Fruit fly (Drosophila melanogaster) whole organism, embryonic: ENCODE measurements around the gene CG2865.

Experiments
- Bdp1 ChIP-seq: fragments of 200-800 bp; sonication (Bioruptor generic); optimal IDR thresholded peaks from 3 replicates; lab custom pipeline; 2016; ENCODE audit warnings: missing biosample characterization, missing genetic modification characterization
- Blimp-1 ChIP-seq: fragments of 200-800 bp; sonication (Bioruptor generic); optimal IDR thresholded peaks from 3 replicates; lab custom pipeline; 2018; ENCODE audit warnings: missing biosample characterization, missing genetic modification characterization, mild to moderate bottlenecking, moderate library complexity, missing genetic modification reagents
- Bteb2 ChIP-seq: fragments of 200-800 bp; sonication (Bioruptor generic); optimal IDR thresholded peaks from 2 replicates; lab custom pipeline; 2016; ENCODE audit warnings: missing biosample characterization, missing genetic modification characterization
- CG1024 ChIP-seq: fragments of 200-800 bp; sonication (Bioruptor generic); IDR thresholded peaks from 2 replicates; pipeline ENCODE4 v1.3.6; 2022; ENCODE audit warnings: missing biosample characterization, missing genetic modification characterization
- CG10462 ChIP-seq: fragments of 200-800 bp; sonication (Bioruptor generic); optimal IDR thresholded peaks from 2 replicates; lab custom pipeline; 2016; ENCODE audit warnings: missing biosample characterization, missing genetic modification characterization
- CG12942 ChIP-seq: fragments of 200-800 bp; sonication (Bioruptor generic); optimal IDR thresholded peaks from 3 replicates; lab custom pipeline; 2016; ENCODE audit warnings: missing biosample characterization, missing genetic modification characterization
- CG13296 ChIP-seq: fragments of 200-800 bp; sonication (Bioruptor generic); optimal IDR thresholded peaks from 3 replicates; lab custom pipeline; 2018; ENCODE audit warnings: missing biosample characterization, mild to moderate bottlenecking, missing genetic modification characterization
- CG15696 ChIP-seq: fragments of 200-800 bp; sonication (Bioruptor generic); optimal IDR thresholded peaks from 2 replicates; lab custom pipeline; 2019; ENCODE audit warnings: missing biosample characterization, mild to moderate bottlenecking, missing genetic modification characterization, moderate library complexity
- CG16815 ChIP-seq: fragments of 200-800 bp; sonication (Bioruptor generic); optimal IDR thresholded peaks from 3 replicates; lab custom pipeline; 2017; ENCODE audit warnings: missing biosample characterization, mild to moderate bottlenecking, missing genetic modification characterization
- CG18599 ChIP-seq: fragments of 200-800 bp; sonication (Bioruptor generic); optimal IDR thresholded peaks from 3 replicates; lab custom pipeline; 2017; ENCODE audit warnings: missing biosample characterization, missing genetic modification characterization, mild to moderate bottlenecking, moderate library complexity, missing genetic modification reagents
- CG32532 ChIP-seq: fragments of 200-800 bp; sonication (Bioruptor generic); IDR thresholded peaks from 2 replicates; pipeline ENCODE4 v1.3.6; 2022; ENCODE audit warnings: missing biosample characterization, missing genetic modification characterization
- CG3726 ChIP-seq: fragments of 200-800 bp; sonication (Bioruptor generic); IDR thresholded peaks from 3 replicates; pipeline ENCODE4, ENCODE4 v1.3.6; 2022; ENCODE audit warnings: missing biosample characterization, missing genetic modification characterization
- CG3995 ChIP-seq: fragments of 200-800 bp; sonication (Bioruptor generic); optimal IDR thresholded peaks from 3 replicates; lab custom pipeline; 2016; ENCODE audit warnings: missing biosample characterization, missing genetic modification characterization
- CG4424 ChIP-seq: fragments of 200-800 bp; sonication (Bioruptor generic); optimal IDR thresholded peaks from 3 replicates; lab custom pipeline; 2016; ENCODE audit warnings: missing biosample characterization, missing genetic modification characterization
- CG7786 ChIP-seq: fragments of 200-800 bp; sonication (Bioruptor generic); optimal IDR thresholded peaks from 2 replicates; lab custom pipeline; 2016; ENCODE audit warnings: missing biosample characterization, missing genetic modification characterization
- Dip2 ChIP-seq: fragments of 200-800 bp; sonication (Bioruptor generic); IDR thresholded peaks from 2 replicates; pipeline ENCODE4 v1.3.6; 2022; ENCODE audit warnings: missing biosample characterization, missing genetic modification characterization
- Dip3 ChIP-seq: fragments of 200-800 bp; sonication (Bioruptor generic); optimal IDR thresholded peaks from 3 replicates; lab custom pipeline; 2016; ENCODE audit warnings: missing biosample characterization, missing genetic modification characterization
- Dref ChIP-seq: fragments of 200-800 bp; sonication (Bioruptor generic); IDR thresholded peaks from 2 replicates; pipeline ENCODE4 v1.3.6; 2022; ENCODE audit warnings: missing biosample characterization, missing genetic modification characterization
- Drgx ChIP-seq: fragments of 200-800 bp; sonication (Bioruptor generic); IDR thresholded peaks from 2 replicates; pipeline ENCODE4 v1.3.6; 2022; ENCODE audit warnings: missing biosample characterization, missing genetic modification characterization
- Gsc ChIP-seq: fragments of 200-800 bp; sonication (Bioruptor generic); IDR thresholded peaks from 2 replicates; pipeline ENCODE4 v1.3.6; 2022; ENCODE audit warnings: missing biosample characterization, missing genetic modification characterization
- HLH3B ChIP-seq: fragments of 200-800 bp; sonication (Bioruptor generic); IDR thresholded peaks from 2 replicates; pipeline ENCODE4 v1.3.6; 2022; ENCODE audit warnings: missing biosample characterization, missing genetic modification characterization
- Hey ChIP-seq: fragments of 200-800 bp; sonication (Bioruptor generic); optimal IDR thresholded peaks from 3 replicates; lab custom pipeline; 2018; ENCODE audit warnings: missing biosample characterization, mild to moderate bottlenecking, missing genetic modification characterization
- HmgD ChIP-seq: fragments of 200-800 bp; sonication (Bioruptor generic); optimal IDR thresholded peaks from 3 replicates; lab custom pipeline; 2016; ENCODE audit warnings: missing biosample characterization, missing genetic modification characterization
- Hmr ChIP-seq: fragments of 200-800 bp; sonication (Bioruptor generic); optimal IDR thresholded peaks from 3 replicates; lab custom pipeline; 2017; ENCODE audit warnings: mild to moderate bottlenecking, missing biosample characterization, missing genetic modification reagents, missing genetic modification characterization
- Hsf ChIP-seq: fragments of 200-800 bp; sonication (Bioruptor generic); optimal IDR thresholded peaks from 3 replicates; lab custom pipeline; 2016; ENCODE audit warnings: missing biosample characterization, missing genetic modification characterization
- Spps ChIP-seq: fragments of 200-800 bp; sonication (Bioruptor generic); optimal IDR thresholded peaks from 2 replicates; lab custom pipeline; 2018; ENCODE audit warnings: missing biosample characterization, mild to moderate bottlenecking, missing genetic modification characterization
- Tbp ChIP-seq: fragments of >200 bp; optimal IDR thresholded peaks from 2 replicates; lab custom pipeline; 2018; ENCODE audit warnings: missing biosample characterization, missing genetic modification characterization
- Vsx1 ChIP-seq: fragments of 200-800 bp; sonication (Bioruptor generic); optimal IDR thresholded peaks from 2 replicates; lab custom pipeline; 2017; ENCODE audit warnings: missing biosample characterization, mild to moderate bottlenecking, missing genetic modification characterization, missing genetic modification reagents
- bab2 ChIP-seq: fragments of 200-800 bp; sonication (Bioruptor generic); optimal IDR thresholded peaks from 2 replicates; lab custom pipeline; 2016; ENCODE audit warnings: missing biosample characterization, missing genetic modification characterization
- dysf ChIP-seq: fragments of 200-800 bp; sonication (Bioruptor generic); IDR thresholded peaks from 3 replicates; pipeline ENCODE4 v1.3.6; 2022; ENCODE audit warnings: missing biosample characterization, missing genetic modification characterization
- exex ChIP-seq: fragments of 200-800 bp; sonication (Bioruptor generic); optimal IDR thresholded peaks from 4 replicates; lab custom pipeline; 2018; ENCODE audit warnings: missing biosample characterization, mild to moderate bottlenecking, missing genetic modification characterization, moderate library complexity
- gcm2 ChIP-seq: fragments of 200-800 bp; sonication (Bioruptor generic); optimal IDR thresholded peaks from 2 replicates; lab custom pipeline; 2016; ENCODE audit warnings: missing biosample characterization, missing genetic modification characterization
- gro ChIP-seq: fragments of 200-800 bp; sonication (Bioruptor generic); optimal IDR thresholded peaks from 2 replicates; lab custom pipeline; 2016; ENCODE audit warnings: missing biosample characterization, missing genetic modification characterization
- hb ChIP-seq: fragments of 200-800 bp; sonication (Bioruptor generic); IDR thresholded peaks from 3 replicates; pipeline ENCODE4 v1.3.6; 2022; ENCODE audit warnings: missing biosample characterization, missing genetic modification characterization; ENCODE audit not compliant: partially characterized antibody
- lbe ChIP-seq: fragments of 200-800 bp; sonication (Bioruptor generic); optimal IDR thresholded peaks from 2 replicates; lab custom pipeline; 2016; ENCODE audit warnings: missing biosample characterization, mild to moderate bottlenecking, missing genetic modification characterization
- lmd ChIP-seq: fragments of 200-800 bp; sonication (Bioruptor generic); IDR thresholded peaks from 2 replicates; pipeline ENCODE4 v1.3.6; 2022; ENCODE audit warnings: missing biosample characterization, missing genetic modification characterization
- mam ChIP-seq: fragments of 200-800 bp; sonication (Bioruptor generic); optimal IDR thresholded peaks from 3 replicates; lab custom pipeline; 2016; ENCODE audit warnings: missing biosample characterization, missing genetic modification characterization
- nerfin-1 ChIP-seq: fragments of 200-800 bp; sonication (Bioruptor generic); optimal IDR thresholded peaks from 3 replicates; lab custom pipeline; 2019; ENCODE audit warnings: missing biosample characterization, mild to moderate bottlenecking, missing genetic modification characterization, moderate library complexity
- ranshi ChIP-seq: fragments of 200-800 bp; sonication (Bioruptor generic); IDR thresholded peaks from 2 replicates; pipeline ENCODE4 v1.3.6; 2022; ENCODE audit warnings: missing biosample characterization, missing genetic modification characterization
- sens-2 ChIP-seq: fragments of 200-800 bp; sonication (Bioruptor generic); IDR thresholded peaks from 2 replicates; pipeline ENCODE4 v1.3.6; 2022; ENCODE audit warnings: missing biosample characterization, missing genetic modification characterization
- slp2 ChIP-seq: fragments of 200-800 bp; sonication (Bioruptor generic); optimal IDR thresholded peaks from 2 replicates; lab custom pipeline; 2016; ENCODE audit warnings: missing biosample characterization, missing genetic modification characterization
- sna ChIP-seq: fragments of 200-800 bp; sonication (Bioruptor generic); IDR thresholded peaks from 2 replicates; pipeline ENCODE4 v1.3.6; 2022; ENCODE audit warnings: missing biosample characterization, missing genetic modification characterization; ENCODE audit not compliant: partially characterized antibody
- so ChIP-seq: fragments of 200-800 bp; sonication (Bioruptor generic); IDR thresholded peaks from 3 replicates; pipeline ENCODE4 v1.3.6; 2022; ENCODE audit warnings: missing biosample characterization, missing genetic modification characterization
- tin ChIP-seq: fragments of 200-800 bp; sonication (Bioruptor generic); optimal IDR thresholded peaks from 3 replicates; lab custom pipeline; 2016; ENCODE audit warnings: missing biosample characterization, missing genetic modification characterization
- vvl ChIP-seq: fragments of 200-800 bp; sonication (Bioruptor generic); IDR thresholded peaks from 2 replicates; pipeline ENCODE4 v1.3.6; 2022; ENCODE audit warnings: missing biosample characterization, missing genetic modification characterization
- zfh2 ChIP-seq: fragments of 200-800 bp; sonication (Bioruptor generic); optimal IDR thresholded peaks from 2 replicates; lab custom pipeline; 2016; ENCODE audit warnings: missing biosample characterization, missing genetic modification characterization

The CG2865 gene

dm6 chrX:2297428-2298200 lies 4.4 kb upstream of the CG2865 start (continued):
- TF ChIP-seq CG10462 (GFP tag; lab: Kevin White, UChicago) (peak; percentile 97), CG4424 (GFP tag; lab: Kevin White, UChicago) (peak; percentile 99)
- TF ChIP-seq, all 482 proteins: peak for 438

DNA sequence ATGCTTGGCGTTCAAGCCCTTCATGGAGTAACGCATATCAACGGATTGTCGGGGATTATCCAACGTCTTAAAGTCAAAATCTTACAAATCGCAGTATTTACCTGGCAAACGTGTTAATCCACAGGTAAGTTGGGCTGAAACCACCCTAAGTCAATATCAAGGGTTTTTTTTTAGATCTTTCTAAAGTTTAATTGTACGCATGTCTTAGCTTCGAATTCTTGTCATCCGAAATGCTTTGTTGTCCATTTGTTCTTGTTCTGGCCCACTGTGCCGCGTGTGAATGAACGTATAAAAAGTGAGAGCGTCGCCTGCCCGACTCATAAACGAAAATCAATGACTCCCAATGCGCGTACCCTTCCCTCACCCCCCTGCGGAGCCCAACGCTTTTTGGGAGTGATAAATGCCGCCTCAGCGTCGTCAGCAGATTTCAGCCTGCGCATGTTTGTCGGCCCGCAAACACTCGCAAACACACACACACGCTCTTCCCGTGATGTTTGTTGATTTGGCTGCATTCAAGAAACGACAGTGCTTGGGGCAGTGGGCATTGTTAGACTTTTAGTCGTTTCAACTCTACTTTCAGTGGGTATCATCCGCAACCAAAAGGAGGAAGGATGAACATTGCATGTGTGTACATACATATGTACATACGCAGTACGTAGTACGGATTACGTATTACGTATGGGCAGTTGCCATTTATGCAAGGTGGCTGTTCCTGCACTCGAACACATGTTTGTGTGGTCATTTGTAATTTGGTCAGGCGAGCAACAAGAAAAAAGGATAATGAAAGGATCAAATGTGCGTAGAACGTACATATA lies 3.2 kb upstream of the CG2865 start:
- peak; percentile 91 for TF ChIP-seq bab2 (GFP tag; lab: Kevin White, UChicago)
- peak; percentile 96 for TF ChIP-seq Hmr (GFP tag; lab: Kevin White, UChicago)
- TF ChIP-seq ranshi (GFP tag; lab: Robert Waterston, UW), result peak; percentile 70; the same call in 1 of the 2 replicates
- TF ChIP-seq sna, result no peak
- peak; percentile 80 for TF ChIP-seq Drgx
- TF ChIP-seq HLH3B, result peak; percentile 72; the same call in 1 of the 2 replicates
- TF ChIP-seq Bdp1 (GFP tag; lab: Kevin White, UChicago), result peak; percentile 87
- TF ChIP-seq Spps (tag; lab: Kevin White, UChicago), result peak; percentile 83
- TF ChIP-seq Hsf (GFP tag; lab: Kevin White, UChicago), result peak; percentile 94
- no peak for TF ChIP-seq CG1024 (GFP tag; lab: Robert Waterston, UW)
- peak; percentile 91 for TF ChIP-seq CG12942 (GFP tag; lab: Kevin White, UChicago)
- peak; percentile 72; the same call in 2 of the 3 replicates for TF ChIP-seq so (GFP tag; lab: Robert Waterston, UW)
- TF ChIP-seq dysf, result peak; percentile 92
- peak; percentile 96 for TF ChIP-seq CG16815 (GFP tag; lab: Kevin White, UChicago)
- TF ChIP-seq gcm2, result peak; percentile 72
- TF ChIP-seq Hey (tag; lab: Kevin White, UChicago), result peak; percentile 65
- peak; percentile 90 for TF ChIP-seq gro (GFP tag; lab: Kevin White, UChicago)
- peak; percentile 93 for TF ChIP-seq mam (GFP tag; lab: Kevin White, UChicago)
- TF ChIP-seq exex, result peak; percentile 64
- peak; percentile 77 for TF ChIP-seq CG32532
- TF ChIP-seq CG15696 (tag; lab: Kevin White, UChicago), result peak; percentile 89
- peak; percentile 90 for TF ChIP-seq zfh2 (GFP tag; lab: Kevin White, UChicago)
- peak; percentile 90 for TF ChIP-seq lmd
- TF ChIP-seq sens-2 (GFP tag; lab: Robert Waterston, UW), result peak; percentile 55; the same call in 1 of the 2 replicates
- no peak; the same call in 2 of the 3 replicates for TF ChIP-seq CG3726
- TF ChIP-seq slp2 (GFP tag; lab: Kevin White, UChicago), result peak; percentile 95
- peak; percentile 77 for TF ChIP-seq vvl (GFP tag; lab: Robert Waterston, UW)
- peak; percentile 94 for TF ChIP-seq CG18599 (GFP tag; lab: Kevin White, UChicago)
- peak; percentile 93 for TF ChIP-seq nerfin-1 (tag; lab: Kevin White, UChicago)
- TF ChIP-seq CG7786 (GFP tag; lab: Kevin White, UChicago), result peak; percentile 96
- TF ChIP-seq lbe (GFP tag; lab: Kevin White, UChicago), result peak; percentile 58
- peak; percentile 65 for TF ChIP-seq CG3995 (GFP tag; lab: Kevin White, UChicago)
- no peak for TF ChIP-seq hb (GFP tag; lab: Robert Waterston, UW)
- no peak; the same call in 1 of the 2 replicates for TF ChIP-seq Gsc (GFP tag; lab: Robert Waterston, UW)
- peak; percentile 78 for TF ChIP-seq Vsx1 (GFP tag; lab: Kevin White, UChicago)
- peak; percentile 44; the same call in 1 of the 2 replicates for TF ChIP-seq Dip2 (GFP tag; lab: Robert Waterston, UW)
- TF ChIP-seq Dref (GFP tag; lab: Robert Waterston, UW), result no peak
- peak; percentile 81 for TF ChIP-seq Dip3 (GFP tag; lab: Kevin White, UChicago)
- TF ChIP-seq Bteb2 (GFP tag; lab: Kevin White, UChicago), result peak; percentile 85
- peak; percentile 88 for TF ChIP-seq HmgD (GFP tag; lab: Kevin White, UChicago)
- TF ChIP-seq CG13296, result peak; percentile 89
- no peak for TF ChIP-seq Tbp
- TF ChIP-seq tin (GFP tag; lab: Kevin White, UChicago), result peak; percentile 89
- peak; percentile 93 for TF ChIP-seq Blimp-1 (GFP tag; lab: Kevin White, UChicago)
